Fruit fly (Drosophila melanogaster): ENCODE data around the gene Fer3HCH.

The Fer3HCH gene

dm6 chrX:13112238-13112829 lies 4.3 kb upstream of the Fer3HCH start, which contains the start of gene Chpf:
Gene Chpf (minus strand): TSS chrX:13112462.
- TF ChIP-seq Hr83 (GFP tag; optimal IDR thresholded peaks at IDR 0.05; ENCODE audit: poor library complexity, severe bottlenecking) (peak; percentile 18), GATAd (GFP tag; optimal IDR thresholded peaks at IDR 0.05) (no peak), ey (GFP tag; optimal IDR thresholded peaks at IDR 0.05) (peak; percentile 8), tai (GFP tag; optimal IDR thresholded peaks at IDR 0.05) (peak; percentile 10), Dif (GFP tag; optimal IDR thresholded peaks at IDR 0.05; ENCODE audit: partially characterized antibody) (no peak), woc (GFP tag; optimal IDR thresholded peaks at IDR 0.05) (peak; percentile 8), h (GFP tag; optimal IDR thresholded peaks at IDR 0.05) (peak; percentile 5), psq (GFP tag; optimal IDR thresholded peaks at IDR 0.05) (peak; percentile 74), CG32264 (GFP tag; optimal IDR thresholded peaks at IDR 0.05) (no peak), Hnf4 (GFP tag; optimal IDR thresholded peaks at IDR 0.05) (no peak)

dm6 chrX:13111832-13112231 lies 3.8 kb upstream of the Fer3HCH start:
- no peak for TF ChIP-seq rgr (GFP tag; optimal IDR thresholded peaks at IDR 0.05)
- no peak for TF ChIP-seq Hr78 (GFP tag; optimal IDR thresholded peaks at IDR 0.05)
- TF ChIP-seq psq (GFP tag; optimal IDR thresholded peaks at IDR 0.05) = peak; percentile 84
- no peak for TF ChIP-seq GATAd (GFP tag; optimal IDR thresholded peaks at IDR 0.05)
- TF ChIP-seq HLH106 (tag; optimal IDR thresholded peaks at IDR 0.05) = peak; percentile 10
- TF ChIP-seq Hnf4 (GFP tag; optimal IDR thresholded peaks at IDR 0.05) = no peak
- no peak for TF ChIP-seq dl (GFP tag; optimal IDR thresholded peaks at IDR 0.05; ENCODE audit: insufficient read depth in 1 of 2, partially characterized antibody in 2 of 2)
- TF ChIP-seq Dif (GFP tag; optimal IDR thresholded peaks at IDR 0.05; ENCODE audit: partially characterized antibody) = no peak
- TF ChIP-seq Sp1 (GFP tag; optimal IDR thresholded peaks at IDR 0.05) = peak; percentile 55
- TF ChIP-seq sage (GFP tag; optimal IDR thresholded peaks at IDR 0.05) = no peak
- TF ChIP-seq Rel (GFP tag; optimal IDR thresholded peaks at IDR 0.05) = no peak
- no peak for TF ChIP-seq Rel (tag; optimal IDR thresholded peaks at IDR 0.05)
- TF ChIP-seq br (GFP tag; optimal IDR thresholded peaks at IDR 0.05) = no peak
- TF ChIP-seq brk (GFP tag; optimal IDR thresholded peaks at IDR 0.05) = no peak
- no peak for TF ChIP-seq Mio (GFP tag; optimal IDR thresholded peaks at IDR 0.05)
- TF ChIP-seq Vsx2 (GFP tag; optimal IDR thresholded peaks at IDR 0.05; ENCODE audit: partially characterized antibody) = no peak
- no peak for TF ChIP-seq Jra (GFP tag; optimal IDR thresholded peaks at IDR 0.05)
- no peak for TF ChIP-seq foxo (GFP tag; optimal IDR thresholded peaks at IDR 0.05)
- no peak for TF ChIP-seq usp (GFP tag; optimal IDR thresholded peaks at IDR 0.05)
- TF ChIP-seq Myc (optimal IDR thresholded peaks at IDR 0.05) = peak; percentile 7
- TF ChIP-seq lola (GFP tag; optimal IDR thresholded peaks at IDR 0.05) = no peak
- TF ChIP-seq dmrt93B (GFP tag; optimal IDR thresholded peaks at IDR 0.05) = no peak
- no peak for TF ChIP-seq woc (GFP tag; optimal IDR thresholded peaks at IDR 0.05)
- no peak for TF ChIP-seq dsf (GFP tag; optimal IDR thresholded peaks at IDR 0.05; ENCODE audit: borderline replicate concordance)
- TF ChIP-seq fru (GFP tag; optimal IDR thresholded peaks at IDR 0.05) = no peak
- no peak for TF ChIP-seq h (GFP tag; optimal IDR thresholded peaks at IDR 0.05)
- TF ChIP-seq N (GFP tag; optimal IDR thresholded peaks at IDR 0.05) = no peak
- TF ChIP-seq tai (GFP tag; optimal IDR thresholded peaks at IDR 0.05) = no peak
- TF ChIP-seq ey (GFP tag; optimal IDR thresholded peaks at IDR 0.05) = no peak

dm6 chrX:13109583-13110126 lies 1.7 kb upstream of the Fer3HCH start:
- TF ChIP-seq tai (GFP tag; optimal IDR thresholded peaks at IDR 0.05) (no peak), psq (GFP tag; optimal IDR thresholded peaks at IDR 0.05) (peak; percentile 11), HLH106 (tag; optimal IDR thresholded peaks at IDR 0.05) (peak; percentile 32)

dm6 chrX:13105220-13105619 lies 2.8 kb downstream of the Fer3HCH start:
- TF ChIP-seq tai (GFP tag; optimal IDR thresholded peaks at IDR 0.05) = no peak
- TF ChIP-seq woc (GFP tag; optimal IDR thresholded peaks at IDR 0.05) = no peak
- TF ChIP-seq Hr83 (GFP tag; optimal IDR thresholded peaks at IDR 0.05; ENCODE audit: poor library complexity, severe bottlenecking) = no peak
- TF ChIP-seq CG9705 (GFP tag; optimal IDR thresholded peaks at IDR 0.05) = no peak
- TF ChIP-seq psq (GFP tag; optimal IDR thresholded peaks at IDR 0.05) = no peak
- TF ChIP-seq sv (GFP tag; optimal IDR thresholded peaks at IDR 0.05) = no peak
- no peak for TF ChIP-seq usp (GFP tag; optimal IDR thresholded peaks at IDR 0.05)
- TF ChIP-seq dmrt93B (GFP tag; optimal IDR thresholded peaks at IDR 0.05) = no peak
- no peak for TF ChIP-seq fru (GFP tag; optimal IDR thresholded peaks at IDR 0.05)
- TF ChIP-seq h (GFP tag; optimal IDR thresholded peaks at IDR 0.05) = no peak
- no peak for TF ChIP-seq rgr (GFP tag; optimal IDR thresholded peaks at IDR 0.05)
- TF ChIP-seq Rel (GFP tag; optimal IDR thresholded peaks at IDR 0.05) = no peak
- TF ChIP-seq Rel (tag; optimal IDR thresholded peaks at IDR 0.05) = no peak
- no peak for TF ChIP-seq dl (GFP tag; optimal IDR thresholded peaks at IDR 0.05; ENCODE audit: insufficient read depth in 1 of 2, partially characterized antibody in 2 of 2)
- TF ChIP-seq Dif (GFP tag; optimal IDR thresholded peaks at IDR 0.05; ENCODE audit: partially characterized antibody) = no peak
- TF ChIP-seq HLH106 (tag; optimal IDR thresholded peaks at IDR 0.05) = no peak
- TF ChIP-seq jim (GFP tag; optimal IDR thresholded peaks at IDR 0.05) = no peak

Measured in whole organism, wandering third instar larva.